Worm (Caenorhabditis elegans) whole organism, early embryonic: ENCODE results near the gene srv-3.

ENCODE experiments used
- B0310.2 ChIP-seq: sonication (generic microtip); optimal IDR thresholded peaks from 2 replicates; lab custom pipeline; 2016; ENCODE audit warnings: mild to moderate bottlenecking, missing genetic modification characterization, missing compliant biosample characterization
- F13C5.2 ChIP-seq: sonication (generic microtip); optimal IDR thresholded peaks from 2 replicates; lab custom pipeline; 2017; ENCODE audit warnings: mild to moderate bottlenecking, missing genetic modification characterization, inconsistent platforms, missing compliant biosample characterization
- aly-1 ChIP-seq: sonication (generic microtip); optimal IDR thresholded peaks from 2 replicates; lab custom pipeline; 2016; ENCODE audit warnings: missing genetic modification characterization, missing compliant biosample characterization
- ama-1 ChIP-seq: fragments of 150-350 bp; optimal IDR thresholded peaks from 2 replicates; lab custom pipeline; 2014
- ceh-13 ChIP-seq: fragments of 200-800 bp; sonication (Bioruptor generic); optimal IDR thresholded peaks from 2 replicates; lab custom pipeline; 2018; ENCODE audit warnings: mild to moderate bottlenecking, missing genetic modification characterization, missing compliant biosample characterization
- ceh-36 ChIP-seq: sonication (generic microtip); optimal IDR thresholded peaks from 2 replicates; lab custom pipeline; 2016; ENCODE audit warnings: missing genetic modification characterization, inconsistent platforms, missing compliant biosample characterization
- ets-7 ChIP-seq: sonication (generic microtip); optimal IDR thresholded peaks from 2 replicates; lab custom pipeline; 2016; ENCODE audit warnings: missing genotype, missing genetic modification characterization, missing compliant biosample characterization
- flt-1 ChIP-seq: fragments of 200-800 bp; sonication (Bioruptor generic); IDR thresholded peaks from 2 replicates; pipeline ENCODE4 v1.3.6; 2022; ENCODE audit warnings: missing genetic modification characterization, missing compliant biosample characterization
- hmbx-1 ChIP-seq: sonication (generic microtip); optimal IDR thresholded peaks from 2 replicates; lab custom pipeline; 2016; ENCODE audit warnings: mild to moderate bottlenecking, missing genetic modification characterization, missing compliant biosample characterization
- hmg-4 ChIP-seq: fragments of 200-800 bp; sonication (Bioruptor generic); optimal IDR thresholded peaks from 2 replicates; lab custom pipeline; 2018; ENCODE audit warnings: mild to moderate bottlenecking, missing genetic modification characterization, missing compliant biosample characterization
- hnd-1 ChIP-seq: sonication (generic microtip); optimal IDR thresholded peaks from 2 replicates; lab custom pipeline; 2016; ENCODE audit warnings: missing genetic modification characterization, missing compliant biosample characterization
- pes-1 ChIP-seq: fragments of 200-800 bp; sonication (Bioruptor generic); IDR thresholded peaks from 2 replicates; pipeline ENCODE4 v1.3.6; 2022; ENCODE audit warnings: missing genetic modification reagents, missing genetic modification characterization, missing compliant biosample characterization
- scrt-1 ChIP-seq: fragments of 200-800 bp; sonication (Bioruptor generic); IDR thresholded peaks from 2 replicates; pipeline ENCODE4 v1.3.6; 2022; ENCODE audit warnings: missing genetic modification characterization, missing compliant biosample characterization
- sea-1 ChIP-seq: fragments of 200-800 bp; sonication (Bioruptor generic); conservative IDR thresholded peaks from 2 replicates; pipeline ENCODE4 v1.3.6; 2022; ENCODE audit warnings: missing genetic modification characterization, missing compliant biosample characterization
- tbx-11 ChIP-seq: fragments of 200-800 bp; sonication (Bioruptor generic); IDR thresholded peaks from 2 replicates; pipeline ENCODE4 v1.3.6; 2022; ENCODE audit warnings: missing genetic modification characterization, missing compliant biosample characterization
- tbx-37 ChIP-seq: fragments of 200-800 bp; sonication (Bioruptor generic); conservative IDR thresholded peaks from 2 replicates; pipeline ENCODE4 v1.3.6; 2022; ENCODE audit warnings: missing genetic modification reagents, missing genetic modification characterization, missing compliant biosample characterization
- tra-4 ChIP-seq: sonication (generic microtip); optimal IDR thresholded peaks from 2 replicates; lab custom pipeline; 2017; ENCODE audit warnings: missing genetic modification characterization, missing compliant biosample characterization

Gene srv-3

DNA sequence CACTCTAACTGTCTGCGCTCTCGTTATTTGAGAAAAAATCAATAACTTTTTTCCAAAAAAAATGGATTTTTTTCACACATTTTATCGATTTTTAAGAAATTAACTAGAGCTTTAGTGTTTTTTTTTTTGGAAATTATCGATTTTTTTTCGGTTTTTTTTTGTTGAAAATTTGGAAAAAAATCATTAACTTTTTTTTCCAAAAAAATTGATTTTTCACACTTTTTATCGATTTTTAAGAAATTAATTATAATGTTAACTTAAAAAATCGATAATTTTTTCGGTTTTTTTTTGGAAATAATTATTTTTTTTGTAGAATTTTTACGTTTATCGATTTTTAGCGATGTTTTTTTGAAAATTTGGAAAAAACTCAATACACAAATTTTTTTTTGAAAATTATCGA is 35.5 kb upstream of the srv-3 start:
- TF ChIP-seq pes-1 (GFP tag; lab: Robert Waterston, UW) (no peak), ceh-13 (no peak), ceh-36 (tag; lab: Kevin White, UChicago) (no peak), scrt-1 (GFP tag; lab: Robert Waterston, UW) (no peak), hmbx-1 (no peak), tbx-37 (no peak), hmg-4 (GFP tag; lab: Kevin White, UChicago) (no peak), B0310.2 (tag; lab: Kevin White, UChicago) (no peak), ama-1 (lab: Kevin White, UChicago) (no peak), aly-1 (tag; lab: Kevin White, UChicago) (no peak), tra-4 (no peak), ets-7 (no peak), sea-1 (GFP tag; lab: Robert Waterston, UW) (no peak), hnd-1 (tag; lab: Kevin White, UChicago) (no peak), flt-1 (no peak), F13C5.2 (tag; lab: Kevin White, UChicago) (no peak), tbx-11 (GFP tag; lab: Robert Waterston, UW) (no peak)

DNA sequence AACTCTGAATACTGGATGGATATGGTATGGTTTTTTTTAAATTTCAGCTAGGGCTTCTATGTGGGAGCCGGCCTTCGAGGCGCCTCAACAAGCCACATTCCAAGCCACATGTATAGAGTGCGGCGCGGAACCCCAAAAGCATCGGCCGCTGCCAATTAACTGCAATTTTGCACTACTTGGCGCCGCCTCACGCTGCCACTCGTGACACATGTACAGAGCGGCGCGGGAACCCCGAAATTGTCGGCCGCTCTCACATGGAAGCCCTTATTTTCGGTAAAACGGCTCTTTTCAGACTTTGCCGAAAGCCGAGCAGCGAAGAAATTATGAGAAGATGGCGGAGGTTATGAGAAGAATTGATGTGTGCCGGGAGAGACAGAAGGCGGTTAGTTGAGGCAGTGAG is 35.0 kb upstream of the srv-3 start:
- TF ChIP-seq tbx-37 (no peak), ceh-36 (tag; lab: Kevin White, UChicago) (no peak), hmbx-1 (no peak), ets-7 (no peak), sea-1 (GFP tag; lab: Robert Waterston, UW) (0 out of 2 replicates have a peak, but pooled peaks have one; percentile 32), flt-1 (no peak), aly-1 (tag; lab: Kevin White, UChicago) (no peak)

DNA sequence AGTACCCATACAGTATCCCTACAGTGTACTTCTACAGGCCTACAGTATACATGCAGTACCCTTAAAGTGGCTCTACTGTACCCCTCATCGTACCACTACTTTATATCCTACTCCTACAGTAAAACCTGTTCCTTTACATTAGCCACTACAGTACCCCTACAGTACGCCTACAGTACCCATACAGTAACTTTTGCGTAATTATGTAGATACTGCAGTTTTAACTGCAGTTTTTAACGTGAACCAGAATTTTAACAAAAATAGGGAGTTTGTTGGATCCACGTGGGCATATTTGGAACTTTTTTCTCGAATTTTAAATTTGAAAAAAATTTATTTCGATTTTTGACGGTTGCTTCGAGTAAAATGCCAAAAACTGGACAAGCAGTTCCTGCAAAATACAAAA is 34.6 kb upstream of the srv-3 start, which contains the start of gene W04E12.4:
W04E12.4 (plus strand) TSS at position 301 of the 400 bp plus-strand sequence.
- TF ChIP-seq ets-7: no peak
- no peak for TF ChIP-seq flt-1

DNA sequence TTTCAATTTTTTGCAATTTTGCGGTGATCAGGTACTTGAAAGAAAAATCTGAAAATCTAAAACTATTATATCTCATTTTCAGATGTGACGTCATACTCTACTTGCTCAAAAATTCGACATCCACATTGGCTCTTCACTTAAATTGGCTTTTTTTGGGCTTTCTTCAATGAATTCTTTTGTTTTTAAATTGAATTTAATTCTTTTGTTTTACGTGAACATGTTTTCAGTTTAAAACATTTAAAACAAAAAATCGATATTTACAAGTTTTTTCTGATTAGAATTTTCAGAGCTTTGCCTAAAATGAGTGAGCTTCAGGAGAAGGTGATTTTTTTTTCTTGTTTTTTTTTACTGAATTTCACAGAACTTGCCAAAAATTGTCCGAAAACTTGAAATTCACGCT is 32.9 kb upstream of the srv-3 start, which contains the start of gene W04E12.3:
W04E12.3 (plus strand) TSS at position 301 of the 400 bp plus-strand sequence.
- no peak for TF ChIP-seq ets-7
- TF ChIP-seq B0310.2 (tag; lab: Kevin White, UChicago): no peak
- no peak for TF ChIP-seq tbx-11 (GFP tag; lab: Robert Waterston, UW)
- no peak for TF ChIP-seq hnd-1 (tag; lab: Kevin White, UChicago)
- TF ChIP-seq tbx-37: no peak
- no peak for TF ChIP-seq pes-1 (GFP tag; lab: Robert Waterston, UW)
- TF ChIP-seq hmbx-1: no peak
- TF ChIP-seq flt-1: no peak
- TF ChIP-seq F13C5.2 (tag; lab: Kevin White, UChicago): no peak
- TF ChIP-seq hmg-4 (GFP tag; lab: Kevin White, UChicago): no peak
- TF ChIP-seq tra-4: no peak
- TF ChIP-seq ama-1 (lab: Kevin White, UChicago): no peak
- TF ChIP-seq sea-1 (GFP tag; lab: Robert Waterston, UW): no peak
- no peak for TF ChIP-seq aly-1 (tag; lab: Kevin White, UChicago)
- TF ChIP-seq scrt-1 (GFP tag; lab: Robert Waterston, UW): no peak
- no peak for TF ChIP-seq ceh-13
- no peak for TF ChIP-seq ceh-36 (tag; lab: Kevin White, UChicago)

DNA sequence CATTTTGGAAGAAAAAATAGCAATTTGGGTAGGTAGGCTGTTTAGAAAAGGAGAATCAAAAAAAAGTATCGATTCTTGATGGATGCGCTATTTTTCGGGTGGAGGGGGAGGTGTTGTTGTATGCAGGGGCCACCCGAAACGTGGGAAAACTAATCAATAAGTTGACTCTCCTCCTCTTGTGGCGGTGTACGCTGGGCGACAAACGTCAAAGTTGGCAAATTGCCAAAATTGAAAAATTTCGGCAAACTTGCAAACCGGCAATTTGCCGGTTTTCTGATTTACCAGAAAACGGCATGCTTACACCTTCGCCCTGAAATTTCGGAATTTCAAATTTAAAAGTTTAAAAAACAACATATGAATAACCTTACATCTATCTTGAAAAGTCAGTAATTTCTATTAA is 32.3 kb upstream of the srv-3 start, which contains the start of gene W04E12.2:
W04E12.2 (minus strand) TSS at position 101 of the 400 bp plus-strand sequence.
- TF ChIP-seq sea-1 (GFP tag; lab: Robert Waterston, UW) (no peak), B0310.2 (tag; lab: Kevin White, UChicago) (no peak), tbx-37 (no peak), ceh-13 (no peak)

DNA sequence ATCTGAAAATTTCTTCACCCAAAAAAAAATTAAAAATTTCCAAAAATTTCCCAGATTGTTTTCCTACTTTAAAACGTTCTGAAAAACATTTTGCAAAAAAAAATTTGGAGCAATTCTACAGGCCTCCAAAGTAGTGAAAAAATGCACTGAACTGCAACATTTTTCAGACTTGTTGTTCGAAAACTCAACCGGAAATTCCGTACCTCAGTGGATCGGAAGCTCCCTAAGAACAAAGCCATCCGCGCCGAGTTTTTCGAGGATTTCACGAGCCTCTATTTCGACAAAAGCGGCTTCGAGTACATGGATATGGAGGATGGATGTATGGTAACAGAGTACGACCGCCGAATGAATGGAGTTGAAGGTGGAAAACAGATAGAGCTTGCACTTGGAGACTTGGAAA is 29.4 kb upstream of the srv-3 start, which contains the start of gene fbxa-131:
fbxa-131 (plus strand) TSS at position 301 of the 400 bp plus-strand sequence.
- TF ChIP-seq tra-4 (no peak), F13C5.2 (tag; lab: Kevin White, UChicago) (no peak), aly-1 (tag; lab: Kevin White, UChicago) (no peak), flt-1 (no peak), hmbx-1 (no peak), sea-1 (GFP tag; lab: Robert Waterston, UW) (no peak), hnd-1 (tag; lab: Kevin White, UChicago) (no peak), ets-7 (no peak), scrt-1 (GFP tag; lab: Robert Waterston, UW) (no peak)

DNA sequence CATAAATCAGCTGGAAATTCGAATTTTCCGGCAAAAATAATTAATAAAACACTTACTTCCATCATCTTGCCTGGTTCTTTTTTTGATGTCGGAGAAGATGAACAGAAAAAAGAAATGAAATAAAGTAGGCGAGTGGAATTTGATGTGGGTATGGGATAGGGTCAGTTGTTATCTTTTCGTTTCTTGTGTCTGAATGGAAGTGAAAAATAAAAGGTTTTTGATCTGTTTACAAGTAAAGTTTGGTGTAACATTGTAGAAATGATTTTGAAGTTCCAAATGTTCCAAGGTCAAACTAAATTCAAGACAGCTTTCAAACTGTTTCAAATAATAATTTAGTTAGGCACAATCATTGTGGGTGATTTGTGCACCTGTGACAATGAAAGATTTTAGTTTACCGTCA is 28.7 kb upstream of the srv-3 start, which contains the start of gene W04E12.7:
W04E12.7 (minus strand) TSS at position 101 of the 400 bp plus-strand sequence.
- TF ChIP-seq B0310.2 (tag; lab: Kevin White, UChicago) (no peak), hmbx-1 (no peak)

DNA sequence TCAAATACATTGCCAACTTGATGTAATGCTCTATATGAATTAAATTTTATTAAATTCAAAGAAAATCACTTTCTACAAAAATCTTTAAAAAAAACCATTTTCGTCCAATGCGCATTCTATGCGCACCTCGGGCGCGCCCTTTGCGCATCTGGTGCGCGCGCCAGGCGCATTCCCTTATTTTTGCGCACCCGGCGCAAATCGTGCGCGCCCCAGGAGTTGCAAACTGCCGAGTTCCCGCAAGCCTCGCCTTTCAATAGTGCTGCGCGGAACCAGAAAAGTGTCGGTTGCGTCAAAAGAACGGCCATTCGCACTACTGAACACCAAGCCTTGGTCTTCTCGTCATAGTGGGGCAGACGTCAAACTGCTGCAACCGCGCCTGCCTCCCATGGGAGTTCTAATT is 25.0 kb upstream of the srv-3 start:
- peak; percentile 54; the same call in 1 of the 2 replicates for TF ChIP-seq pes-1 (GFP tag; lab: Robert Waterston, UW)
- TF ChIP-seq tbx-37: no peak

DNA sequence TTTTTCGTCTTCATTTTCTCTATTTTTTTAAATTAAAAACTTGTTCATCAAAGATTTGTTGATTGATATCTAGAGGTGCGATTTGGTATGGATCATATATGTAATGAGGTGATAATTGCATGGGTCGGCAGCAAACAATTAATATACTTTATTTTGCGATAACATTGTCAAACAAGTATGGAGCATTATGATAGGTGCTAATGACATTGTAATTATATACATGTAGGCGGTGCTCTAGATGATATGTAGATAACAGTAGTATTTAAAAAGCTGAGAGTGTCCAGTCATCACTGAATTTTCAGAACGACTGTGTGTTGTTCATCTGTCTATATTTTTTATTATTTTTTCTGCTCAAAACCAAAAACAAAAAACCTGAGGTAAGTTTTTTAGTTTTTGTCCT is 21.5 kb upstream of the srv-3 start, which contains the start of gene Y116F11A.1:
Y116F11A.1 (plus strand) TSS at position 301 of the 400 bp plus-strand sequence.
- TF ChIP-seq tra-4: no peak
- no peak for TF ChIP-seq ceh-36 (tag; lab: Kevin White, UChicago)
- no peak for TF ChIP-seq tbx-11 (GFP tag; lab: Robert Waterston, UW)
- no peak for TF ChIP-seq sea-1 (GFP tag; lab: Robert Waterston, UW)
- no peak for TF ChIP-seq aly-1 (tag; lab: Kevin White, UChicago)
- no peak for TF ChIP-seq tbx-37
- TF ChIP-seq pes-1 (GFP tag; lab: Robert Waterston, UW): no peak
- no peak for TF ChIP-seq hmbx-1
